Fruit fly (Drosophila melanogaster) whole organism, embryonic: ENCODE measurements around the gene Tpr2.

Experiments
- ATbp ChIP-seq: fragments of 200-800 bp; sonication (Bioruptor generic); optimal IDR thresholded peaks from 2 replicates; lab custom pipeline; 2017; ENCODE audit warnings: missing biosample characterization, mild to moderate bottlenecking, missing genetic modification characterization, missing genetic modification reagents
- Aef1 ChIP-seq: fragments of 200-800 bp; sonication (Bioruptor generic); IDR thresholded peaks from 3 replicates; pipeline ENCODE4 v1.3.6; 2022; ENCODE audit warnings: missing biosample characterization, missing genetic modification characterization
- Asciz ChIP-seq: fragments of 200-800 bp; sonication (Bioruptor generic); optimal IDR thresholded peaks from 2 replicates; lab custom pipeline; 2017; ENCODE audit warnings: missing biosample characterization, mild to moderate bottlenecking, missing genetic modification characterization, missing genetic modification reagents
- Atf3 ChIP-seq: fragments of 200-800 bp; sonication (Bioruptor generic); optimal IDR thresholded peaks from 3 replicates; lab custom pipeline; 2016; ENCODE audit warnings: missing biosample characterization, missing genetic modification characterization
- B-H2 ChIP-seq: fragments of 200-800 bp; sonication (Bioruptor generic); optimal IDR thresholded peaks from 2 replicates; lab custom pipeline; 2018; ENCODE audit warnings: missing biosample characterization, mild to moderate bottlenecking, missing genetic modification characterization
- Bteb2 ChIP-seq: fragments of 200-800 bp; sonication (Bioruptor generic); optimal IDR thresholded peaks from 2 replicates; lab custom pipeline; 2016; ENCODE audit warnings: missing biosample characterization, missing genetic modification characterization
- CG12299 ChIP-seq: fragments of 200-800 bp; sonication (Bioruptor generic); optimal IDR thresholded peaks from 2 replicates; lab custom pipeline; 2018; ENCODE audit warnings: missing biosample characterization, mild to moderate bottlenecking, missing genetic modification characterization
- CG13287 ChIP-seq: fragments of 200-800 bp; sonication (Bioruptor generic); IDR thresholded peaks from 2 replicates; pipeline ENCODE4 v1.3.6; 2022; ENCODE audit warnings: missing biosample characterization, missing genetic modification characterization; ENCODE audit not compliant: partially characterized antibody
- CG13775 ChIP-seq: fragments of 200-800 bp; sonication (Bioruptor generic); optimal IDR thresholded peaks from 3 replicates; lab custom pipeline; 2017; ENCODE audit warnings: missing biosample characterization, mild to moderate bottlenecking, missing genetic modification characterization
- CG15696 ChIP-seq: fragments of 200-800 bp; sonication (Bioruptor generic); optimal IDR thresholded peaks from 2 replicates; lab custom pipeline; 2019; ENCODE audit warnings: missing biosample characterization, mild to moderate bottlenecking, missing genetic modification characterization, moderate library complexity
- CG17361 ChIP-seq: fragments of 200-800 bp; sonication (Bioruptor generic); IDR thresholded peaks from 3 replicates; pipeline ENCODE4 v1.3.6; 2022; ENCODE audit warnings: missing biosample characterization, missing genetic modification characterization
- CG2199 ChIP-seq: fragments of 200-800 bp; sonication (Bioruptor generic); IDR thresholded peaks from 3 replicates; pipeline ENCODE4 v1.3.6; 2022; ENCODE audit warnings: missing biosample characterization, missing genetic modification characterization
- CG6272 ChIP-seq: fragments of 200-800 bp; sonication (Bioruptor generic); IDR thresholded peaks from 2 replicates; pipeline ENCODE4 v1.3.6; 2022; ENCODE audit warnings: missing biosample characterization, missing genetic modification characterization
- CG7357 ChIP-seq: fragments of 200-800 bp; sonication (Bioruptor generic); IDR thresholded peaks from 3 replicates; pipeline ENCODE4 v1.3.6; 2022; ENCODE audit warnings: missing biosample characterization, missing genetic modification characterization
- CG7839 ChIP-seq: fragments of 200-800 bp; sonication (Bioruptor generic); optimal IDR thresholded peaks from 3 replicates; lab custom pipeline; 2018; ENCODE audit warnings: missing biosample characterization, mild to moderate bottlenecking, missing genetic modification characterization, moderate library complexity
- CG8281 ChIP-seq: fragments of 200-800 bp; sonication (Bioruptor generic); optimal IDR thresholded peaks from 2 replicates; lab custom pipeline; 2018; ENCODE audit warnings: missing biosample characterization, mild to moderate bottlenecking, missing genetic modification characterization, moderate library complexity
- CG8924 ChIP-seq: fragments of 200-800 bp; optimal IDR thresholded peaks from 3 replicates; lab custom pipeline; 2019; ENCODE audit warnings: missing biosample characterization, mild to moderate bottlenecking, missing genetic modification characterization, moderate library complexity
- CG8944 ChIP-seq: fragments of 200-800 bp; sonication (Bioruptor generic); optimal IDR thresholded peaks from 3 replicates; lab custom pipeline; 2016; ENCODE audit warnings: missing biosample characterization, missing genetic modification characterization
- CG9797 ChIP-seq: fragments of 200-800 bp; sonication (Bioruptor generic); optimal IDR thresholded peaks from 3 replicates; lab custom pipeline; 2018; ENCODE audit warnings: missing biosample characterization, mild to moderate bottlenecking, missing genetic modification characterization
- CoRest ChIP-seq: fragments of 200-800 bp; sonication (Bioruptor generic); optimal IDR thresholded peaks from 3 replicates; lab custom pipeline; 2018; ENCODE audit warnings: missing biosample characterization, mild to moderate bottlenecking, missing genetic modification characterization, moderate library complexity
- E2f2 ChIP-seq: fragments of 200-800 bp; sonication (Bioruptor generic); IDR thresholded peaks from 2 replicates; pipeline ENCODE4 v1.3.6; 2022; ENCODE audit warnings: missing biosample characterization, missing genetic modification characterization
- Eip74EF ChIP-seq, 2 experiments: fragments of 200-800 bp in 1 of 2; fragments of >200 bp in 1 of 2; sonication (Bioruptor generic) in 1 of 2; optimal IDR thresholded peaks; 2 replicates each; lab custom pipeline; 2017 to 2019; ENCODE audit warnings: missing biosample characterization in 2 of 2, missing genetic modification characterization in 2 of 2, mild to moderate bottlenecking in 1 of 2, moderate library complexity in 1 of 2
- Ets97D ChIP-seq: fragments of 200-800 bp; sonication (Bioruptor generic); optimal IDR thresholded peaks from 3 replicates; lab custom pipeline; 2016; ENCODE audit warnings: missing biosample characterization, missing genetic modification characterization
- Fer1 ChIP-seq: fragments of 200-800 bp; sonication (Bioruptor generic); optimal IDR thresholded peaks from 2 replicates; lab custom pipeline; 2017; ENCODE audit warnings: missing biosample characterization, mild to moderate bottlenecking, missing genetic modification characterization
- Fer3 ChIP-seq: fragments of 200-800 bp; sonication (Bioruptor generic); optimal IDR thresholded peaks from 2 replicates; lab custom pipeline; 2018; ENCODE audit warnings: missing biosample characterization, mild to moderate bottlenecking, missing genetic modification characterization, moderate library complexity
- H15 ChIP-seq: fragments of 200-800 bp; sonication (Bioruptor generic); IDR thresholded peaks from 3 replicates; pipeline ENCODE4 v1.3.6; 2022; ENCODE audit warnings: missing biosample characterization, missing genetic modification characterization
- HLH3B ChIP-seq: fragments of 200-800 bp; sonication (Bioruptor generic); IDR thresholded peaks from 2 replicates; pipeline ENCODE4 v1.3.6; 2022; ENCODE audit warnings: missing biosample characterization, missing genetic modification characterization
- Hey ChIP-seq: fragments of 200-800 bp; sonication (Bioruptor generic); optimal IDR thresholded peaks from 3 replicates; lab custom pipeline; 2018; ENCODE audit warnings: missing biosample characterization, mild to moderate bottlenecking, missing genetic modification characterization
- HmgD ChIP-seq: fragments of 200-800 bp; sonication (Bioruptor generic); optimal IDR thresholded peaks from 3 replicates; lab custom pipeline; 2016; ENCODE audit warnings: missing biosample characterization, missing genetic modification characterization
- Hmx ChIP-seq: fragments of 200-800 bp; sonication (Bioruptor generic); optimal IDR thresholded peaks from 2 replicates; lab custom pipeline; 2016; ENCODE audit warnings: missing biosample characterization, missing genetic modification characterization
- Hsf ChIP-seq: fragments of 200-800 bp; sonication (Bioruptor generic); optimal IDR thresholded peaks from 3 replicates; lab custom pipeline; 2016; ENCODE audit warnings: missing biosample characterization, missing genetic modification characterization
- Meics ChIP-seq: fragments of 200-800 bp; sonication (Bioruptor generic); optimal IDR thresholded peaks from 2 replicates; lab custom pipeline; 2017; ENCODE audit warnings: missing biosample characterization, mild to moderate bottlenecking, missing genetic modification characterization
- NK7.1 ChIP-seq: fragments of 200-800 bp; sonication (Bioruptor generic); optimal IDR thresholded peaks from 3 replicates; lab custom pipeline; 2016; ENCODE audit warnings: missing biosample characterization, missing genetic modification characterization
- Nf-YA ChIP-seq: fragments of 200-800 bp; sonication (Bioruptor generic); IDR thresholded peaks from 2 replicates; pipeline ENCODE4 v1.3.6; 2022; ENCODE audit warnings: missing biosample characterization, missing genetic modification characterization
- Optix ChIP-seq: fragments of 200-800 bp; sonication (Bioruptor generic); IDR thresholded peaks from 3 replicates; pipeline ENCODE4 v1.3.6; 2022; ENCODE audit warnings: missing biosample characterization, missing genetic modification characterization
- Taf1 ChIP-seq: fragments of 200-800 bp; sonication (Bioruptor generic); IDR thresholded peaks from 2 replicates; pipeline ENCODE4 v1.3.6; 2022; ENCODE audit warnings: missing biosample characterization, missing genetic modification characterization
- Tbp ChIP-seq: fragments of >200 bp; optimal IDR thresholded peaks from 2 replicates; lab custom pipeline; 2018; ENCODE audit warnings: missing biosample characterization, missing genetic modification characterization
- cg ChIP-seq: fragments of 200-800 bp; sonication (Bioruptor generic); optimal IDR thresholded peaks from 3 replicates; lab custom pipeline; 2019; ENCODE audit warnings: missing biosample characterization, mild to moderate bottlenecking, missing genetic modification characterization, moderate library complexity
- crol ChIP-seq: fragments of 200-800 bp; sonication (Bioruptor generic); IDR thresholded peaks from 2 replicates; pipeline ENCODE4 v1.3.6; 2022; ENCODE audit warnings: missing biosample characterization, missing genetic modification characterization
- eyg ChIP-seq: fragments of 200-800 bp; sonication (Bioruptor generic); optimal IDR thresholded peaks from 3 replicates; lab custom pipeline; 2016; ENCODE audit warnings: missing biosample characterization, missing genetic modification characterization
- grn ChIP-seq: fragments of 200-800 bp; sonication (Bioruptor generic); optimal IDR thresholded peaks from 3 replicates; lab custom pipeline; 2017; ENCODE audit warnings: missing biosample characterization, missing genetic modification characterization
- hb ChIP-seq: fragments of 200-800 bp; sonication (Bioruptor generic); IDR thresholded peaks from 3 replicates; pipeline ENCODE4 v1.3.6; 2022; ENCODE audit warnings: missing biosample characterization, missing genetic modification characterization; ENCODE audit not compliant: partially characterized antibody
- her ChIP-seq: fragments of 200-800 bp; sonication (Bioruptor generic); optimal IDR thresholded peaks from 2 replicates; lab custom pipeline; 2016; ENCODE audit warnings: missing biosample characterization, missing genetic modification characterization
- inv ChIP-seq: fragments of 200-800 bp; sonication (Bioruptor generic); IDR thresholded peaks from 2 replicates; pipeline ENCODE4 v1.3.6; 2022; ENCODE audit warnings: missing biosample characterization, missing genetic modification characterization; ENCODE audit not compliant: partially characterized antibody
- jigr1 ChIP-seq: fragments of 200-800 bp; sonication (Bioruptor generic); IDR thresholded peaks from 3 replicates; pipeline ENCODE4 v1.3.6; 2022; ENCODE audit warnings: missing biosample characterization, missing genetic modification characterization
- pfk ChIP-seq: fragments of 200-800 bp; sonication (Bioruptor generic); optimal IDR thresholded peaks from 2 replicates; lab custom pipeline; 2018; ENCODE audit warnings: missing biosample characterization, mild to moderate bottlenecking, missing genetic modification characterization, moderate library complexity
- schlank ChIP-seq: fragments of 200-800 bp; sonication (Bioruptor generic); optimal IDR thresholded peaks from 2 replicates; lab custom pipeline; 2018; ENCODE audit warnings: missing biosample characterization, mild to moderate bottlenecking, missing genetic modification characterization
- shn ChIP-seq: fragments of 200-800 bp; sonication (Bioruptor generic); optimal IDR thresholded peaks from 3 replicates; lab custom pipeline; 2016; ENCODE audit warnings: missing biosample characterization, missing genetic modification characterization
- toy ChIP-seq: fragments of 200-800 bp; sonication (Bioruptor generic); IDR thresholded peaks from 2 replicates; pipeline ENCODE4 v1.3.6; 2022; ENCODE audit warnings: missing biosample characterization, missing genetic modification characterization
- twi ChIP-seq: fragments of 200-800 bp; optimal IDR thresholded peaks from 2 replicates; lab custom pipeline; 2019; ENCODE audit warnings: missing biosample characterization, mild to moderate bottlenecking, missing genetic modification characterization, moderate library complexity
- zfh2 ChIP-seq: fragments of 200-800 bp; sonication (Bioruptor generic); optimal IDR thresholded peaks from 2 replicates; lab custom pipeline; 2016; ENCODE audit warnings: missing biosample characterization, missing genetic modification characterization

The Tpr2 gene

DNA sequence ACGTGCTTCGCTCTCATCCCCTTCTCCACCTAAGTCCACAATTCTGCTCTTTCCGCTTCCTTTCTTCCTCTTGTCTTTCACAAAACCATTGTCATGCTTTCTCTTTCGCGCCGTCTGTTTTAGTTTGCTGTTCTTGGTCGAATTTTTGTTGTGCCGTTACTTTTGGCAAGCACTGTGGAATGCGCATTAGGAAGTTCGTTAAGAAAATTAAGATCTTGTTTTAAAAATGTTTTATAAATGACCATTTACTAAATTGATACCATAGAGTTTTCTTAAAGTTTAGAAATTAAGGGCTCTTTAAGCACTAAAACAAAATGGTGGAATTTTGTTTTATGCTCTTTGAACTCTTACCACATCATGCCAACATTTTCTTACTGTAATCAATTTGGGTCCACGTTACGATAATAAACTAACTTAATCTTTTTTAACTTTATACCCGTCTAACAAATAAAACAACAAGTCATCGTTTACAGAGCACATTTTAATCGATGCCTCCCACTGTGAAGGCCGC, 43.8 kb downstream of the Tpr2 start (continued):
- TF ChIP-seq CG13775 (peak; percentile 69), zfh2 (peak; percentile 87), grn (GFP tag; lab: Kevin White, UChicago) (no peak), Optix (GFP tag; lab: Robert Waterston, UW) (no peak), crol (GFP tag; lab: Robert Waterston, UW) (peak; percentile 54), CG15696 (tag; lab: Kevin White, UChicago) (no peak), schlank (tag; lab: Kevin White, UChicago) (peak; percentile 69), Aef1 (GFP tag; lab: Robert Waterston, UW) (peak; percentile 58; the same call in 2 of the 3 replicates), HmgD (no peak), her (GFP tag; lab: Kevin White, UChicago) (peak; percentile 73), CG12299 (peak; percentile 33), NK7.1 (GFP tag; lab: Kevin White, UChicago) (peak; percentile 71), HLH3B (GFP tag; lab: Robert Waterston, UW) (peak; percentile 23; the same call in 1 of the 2 replicates), CG8924 (tag; lab: Kevin White, UChicago) (peak; percentile 78), hb (no peak), toy (GFP tag; lab: Robert Waterston, UW) (no peak), cg (GFP tag; lab: Kevin White, UChicago) (no peak), Hsf (peak; percentile 80), twi (peak; percentile 27), CG6272 (GFP tag; lab: Robert Waterston, UW) (no peak), CG8944 (GFP tag; lab: Kevin White, UChicago) (peak; percentile 53), jigr1 (GFP tag; lab: Robert Waterston, UW) (0 out of 3 replicates have a peak, but pooled peaks have one; percentile 50), CG17361 (GFP tag; lab: Robert Waterston, UW) (peak; percentile 64), Fer3 (tag; lab: Kevin White, UChicago) (peak; percentile 76), CG2199 (GFP tag; lab: Robert Waterston, UW) (no peak), pfk (GFP tag; lab: Kevin White, UChicago) (no peak), CG9797 (GFP tag; lab: Kevin White, UChicago) (no peak), shn (peak; percentile 89), Taf1 (GFP tag; lab: Robert Waterston, UW) (peak; percentile 40; the same call in 1 of the 2 replicates), Asciz (GFP tag; lab: Kevin White, UChicago) (peak; percentile 69), Tbp (GFP tag; lab: Kevin White, UChicago) (no peak), Hey (no peak), H15 (GFP tag; lab: Robert Waterston, UW) (0 out of 3 replicates have a peak, but pooled peaks have one; percentile 19), ATbp (GFP tag; lab: Kevin White, UChicago) (peak; percentile 24), B-H2 (GFP tag; lab: Kevin White, UChicago) (peak; percentile 64), CG8281 (peak; percentile 48), CoRest (peak; percentile 85), Eip74EF (GFP tag; optimal IDR thresholded peaks at IDR 0.05; lab: Kevin White, UChicago) (peak in 1 of 2 experiments; percentile 65), Fer1 (GFP tag; lab: Kevin White, UChicago) (peak; percentile 74), Atf3 (GFP tag; lab: Kevin White, UChicago) (peak; percentile 49), Ets97D (no peak), Meics (GFP tag; lab: Kevin White, UChicago) (peak; percentile 82), eyg (GFP tag; lab: Kevin White, UChicago) (peak; percentile 60), Nf-YA (GFP tag; lab: Robert Waterston, UW) (no peak), inv (GFP tag; lab: Robert Waterston, UW) (no peak), Hmx (GFP tag; lab: Kevin White, UChicago) (peak; percentile 19), Bteb2 (GFP tag; lab: Kevin White, UChicago) (peak; percentile 73), E2f2 (GFP tag; lab: Robert Waterston, UW) (no peak), CG13287 (GFP tag; lab: Robert Waterston, UW) (no peak), CG7839 (tag; lab: Kevin White, UChicago) (peak; percentile 88), CG7357 (peak; percentile 57; the same call in 2 of the 3 replicates)
